Worm (Caenorhabditis elegans): ENCODE measurements around the gene T07H3.7.

ce11 chrII:1568214-1568613 lies 21.5 kb downstream of the T07H3.7 start, which contains the start of gene fbxb-49:
- TF ChIP-seq unc-130 (GFP tag; optimal IDR thresholded peaks at IDR 0.05) (no peak), Y53G8AR.9 (GFP tag; conservative IDR thresholded peaks at IDR 0.05) (no peak), lin-40 (tag; optimal IDR thresholded peaks at IDR 0.05) (no peak), akir-1 (GFP tag; optimal IDR thresholded peaks at IDR 0.05) (no peak), ceh-91 (GFP tag; IDR thresholded peaks at IDR 0.05) (no peak), rcor-1 (GFP tag; IDR thresholded peaks at IDR 0.05) (no peak), nhr-120 (GFP tag; IDR thresholded peaks at IDR 0.05) (no peak), sea-2 (GFP tag; IDR thresholded peaks at IDR 0.05) (no peak), xnd-1 (tag; optimal IDR thresholded peaks at IDR 0.05) (no peak), nhr-80 (tag; optimal IDR thresholded peaks at IDR 0.05) (no peak)
